Worm (Caenorhabditis elegans): Measurements from ENCODE around the gene mec-9.

ce11 chrV:9943039-9943438 lies 28.1 kb upstream of the mec-9 start, which contains the start of gene fipr-12:
- no peak for TF ChIP-seq hnd-1 (tag; optimal IDR thresholded peaks at IDR 0.05)
- TF ChIP-seq hmg-4 (GFP tag; optimal IDR thresholded peaks at IDR 0.05) = no peak
- TF ChIP-seq ama-1 (optimal IDR thresholded peaks at IDR 0.05) = no peak
- no peak for TF ChIP-seq hmbx-1 (tag; optimal IDR thresholded peaks at IDR 0.05)

All from whole organism, early embryonic.